Worm (Caenorhabditis elegans) whole organism, L4 larva: ENCODE measurements around the gene ZC21.6.

Source experiments
- ama-1 ChIP-seq: fragments of 150-350 bp; optimal IDR thresholded peaks from 2 replicates; lab custom pipeline; 2014; ENCODE audit warnings: inconsistent platforms, mixed read lengths
- egl-27 ChIP-seq: sonication (generic microtip); optimal IDR thresholded peaks from 3 replicates; lab custom pipeline; 2017; ENCODE audit warnings: missing biosample characterization, missing genetic modification reagents, missing genetic modification characterization
- lin-13 ChIP-seq: fragments of 150-350 bp; optimal IDR thresholded peaks from 2 replicates; lab custom pipeline; 2014; ENCODE audit warnings: missing biosample characterization, missing genetic modification reagents, missing genetic modification characterization
- mdl-1 ChIP-seq, 2 experiments: fragments of 150-350 bp in 1 of 2; sonication (generic microtip) in 1 of 2; optimal IDR thresholded peaks; 2 replicates each; lab custom pipeline; 2014 to 2017; ENCODE audit warnings: missing biosample characterization in 2 of 2, missing genetic modification characterization in 2 of 2
- nhr-102 ChIP-seq: sonication (generic microtip); optimal IDR thresholded peaks from 2 replicates; lab custom pipeline; 2016; ENCODE audit warnings: mild to moderate bottlenecking, missing genetic modification characterization, moderate library complexity, missing compliant biosample characterization
- nhr-6 ChIP-seq: fragments of 150-350 bp; optimal IDR thresholded peaks from 2 replicates; lab custom pipeline; 2014; ENCODE audit warnings: missing biosample characterization, missing genetic modification characterization
- skn-1 ChIP-seq: fragments of 150-350 bp; optimal IDR thresholded peaks from 2 replicates; lab custom pipeline; 2014; ENCODE audit warnings: missing biosample characterization, missing genetic modification characterization
- spr-1 ChIP-seq: sonication (generic microtip); optimal IDR thresholded peaks from 2 replicates; lab custom pipeline; 2016; ENCODE audit warnings: mild to moderate bottlenecking, missing genetic modification characterization, missing compliant biosample characterization
- unc-130 ChIP-seq: sonication (generic microtip); optimal IDR thresholded peaks from 2 replicates; lab custom pipeline; 2016; ENCODE audit warnings: missing genetic modification reagents, missing genetic modification characterization, missing compliant biosample characterization
- unc-39 ChIP-seq: sonication (generic microtip); optimal IDR thresholded peaks from 2 replicates; lab custom pipeline; 2017; ENCODE audit warnings: missing biosample characterization, missing genetic modification characterization
- zfp-2 ChIP-seq: sonication (generic microtip); optimal IDR thresholded peaks from 2 replicates; lab custom pipeline; 2016; ENCODE audit warnings: mild to moderate bottlenecking, missing genetic modification characterization, missing compliant biosample characterization
- ztf-11 ChIP-seq: fragments of 150-350 bp; optimal IDR thresholded peaks from 2 replicates; lab custom pipeline; 2014; ENCODE audit warnings: missing biosample characterization, missing genetic modification characterization
- ztf-7 ChIP-seq: fragments of 150-350 bp; optimal IDR thresholded peaks from 2 replicates; lab custom pipeline; 2014; ENCODE audit warnings: missing biosample characterization, missing genetic modification characterization

ce11 chrIII:8552125-8552524, 6.7 kb upstream of the ZC21.6 start, which contains the start of gene C02D5.4:
- TF ChIP-seq nhr-102 (tag; lab: Kevin White, UChicago) (peak; percentile 9), nhr-6 (tag; lab: Kevin White, UChicago) (no peak), egl-27 (tag; lab: Kevin White, UChicago) (no peak), ama-1 (no peak), zfp-2 (tag; lab: Kevin White, UChicago) (no peak), lin-13 (GFP tag; lab: Kevin White, UChicago) (no peak), skn-1 (tag; lab: Kevin White, UChicago) (no peak), unc-39 (tag; lab: Kevin White, UChicago) (no peak), unc-130 (GFP tag; lab: Kevin White, UChicago) (no peak), spr-1 (tag; lab: Kevin White, UChicago) (no peak), ztf-7 (no peak), mdl-1 (tag; optimal IDR thresholded peaks at IDR 0.05; lab: Kevin White, UChicago) (no peak), ztf-11 (tag; lab: Kevin White, UChicago) (no peak)
